Fruit fly (Drosophila melanogaster) whole organism, wandering third instar larva: ENCODE measurements around the gene Msp300.
A peak's percentile ranks its signal among the peaks of the same experiment; 100 is the strongest.

Source experiments
- Abd-B ChIP-seq: fragments of >200 bp; optimal IDR thresholded peaks from 2 replicates; lab custom pipeline; 2017; ENCODE audit warnings: missing biosample characterization, missing genetic modification characterization
- CG32264 ChIP-seq: fragments of 200-800 bp; sonication (Bioruptor generic); optimal IDR thresholded peaks from 2 replicates; lab custom pipeline; 2016; ENCODE audit warnings: missing biosample characterization, missing genetic modification characterization
- CG9705 ChIP-seq: fragments of 200-800 bp; sonication (Bioruptor generic); optimal IDR thresholded peaks from 2 replicates; lab custom pipeline; 2018; ENCODE audit warnings: missing biosample characterization, mild to moderate bottlenecking, missing genetic modification characterization
- CrebA ChIP-seq: fragments of 200-800 bp; sonication (Bioruptor generic); optimal IDR thresholded peaks from 2 replicates; lab custom pipeline; 2016; ENCODE audit warnings: missing biosample characterization, mild to moderate bottlenecking, missing genetic modification characterization, borderline replicate concordance
- Dfd ChIP-seq: fragments of >200 bp; optimal IDR thresholded peaks from 2 replicates; lab custom pipeline; 2017; ENCODE audit warnings: missing biosample characterization, missing genetic modification characterization
- Dif ChIP-seq: fragments of 200-275, 200-300 bp; sonication (Bioruptor generic); optimal IDR thresholded peaks from 2 replicates; lab custom pipeline; 2018; ENCODE audit warnings: missing biosample characterization, missing genetic modification characterization; ENCODE audit not compliant: partially characterized antibody
- GATAd ChIP-seq: sonication (Bioruptor generic); optimal IDR thresholded peaks from 2 replicates; lab custom pipeline; 2016; ENCODE audit warnings: missing biosample characterization, missing genetic modification characterization
- HLH106 ChIP-seq: fragments of 200-800 bp; optimal IDR thresholded peaks from 3 replicates; lab custom pipeline; 2019; ENCODE audit warnings: missing biosample characterization, mild to moderate bottlenecking, missing genetic modification characterization, moderate library complexity
- Hnf4 ChIP-seq: fragments of 200-800 bp; sonication (Bioruptor generic); optimal IDR thresholded peaks from 2 replicates; lab custom pipeline; 2016; ENCODE audit warnings: missing biosample characterization, mild to moderate bottlenecking, missing genetic modification characterization
- Hr78 ChIP-seq: fragments of >200 bp; optimal IDR thresholded peaks from 2 replicates; lab custom pipeline; 2017; ENCODE audit warnings: missing biosample characterization, missing genetic modification characterization
- Hr83 ChIP-seq: fragments of 200-300 bp; sonication (Bioruptor generic); optimal IDR thresholded peaks from 2 replicates; lab custom pipeline; 2016; ENCODE audit warnings: missing biosample characterization, mild to moderate bottlenecking, missing genetic modification characterization, moderate library complexity; ENCODE audit not compliant: poor library complexity, severe bottlenecking
- Jra ChIP-seq: sonication (Bioruptor generic); optimal IDR thresholded peaks from 2 replicates; lab custom pipeline; 2016; ENCODE audit warnings: missing biosample characterization, missing genetic modification characterization
- Mio ChIP-seq: sonication (Bioruptor generic); optimal IDR thresholded peaks from 2 replicates; lab custom pipeline; 2016; ENCODE audit warnings: missing biosample characterization, missing genetic modification characterization
- Myc ChIP-seq: fragments of >200 bp; optimal IDR thresholded peaks from 2 replicates; lab custom pipeline; 2017
- N ChIP-seq: fragments of >200 bp; optimal IDR thresholded peaks from 2 replicates; lab custom pipeline; 2018; ENCODE audit warnings: missing biosample characterization, missing external identifiers, missing genetic modification characterization
- OdsH ChIP-seq: fragments of 200-800 bp; sonication (Bioruptor generic); optimal IDR thresholded peaks from 2 replicates; lab custom pipeline; 2016; ENCODE audit warnings: missing biosample characterization, mild to moderate bottlenecking, missing genetic modification characterization
- Rel ChIP-seq, 2 experiments: fragments of 200-800 bp; sonication (Bioruptor generic) in 1 of 2; optimal IDR thresholded peaks; 2 replicates in 1 of 2; 3 replicates in 1 of 2; lab custom pipeline; 2016 to 2019; ENCODE audit warnings: mild to moderate bottlenecking in 2 of 2, missing biosample characterization in 2 of 2, missing genetic modification characterization in 2 of 2, moderate library complexity in 1 of 2
- Sp1 ChIP-seq: fragments of 200-800 bp; sonication (Bioruptor generic); optimal IDR thresholded peaks from 3 replicates; lab custom pipeline; 2019; ENCODE audit warnings: missing biosample characterization, mild to moderate bottlenecking, missing genetic modification characterization, moderate library complexity
- Vsx2 ChIP-seq: fragments of 200-300, 225-300 bp; sonication (Bioruptor generic); optimal IDR thresholded peaks from 2 replicates; lab custom pipeline; 2018; ENCODE audit warnings: missing biosample characterization, missing genetic modification characterization; ENCODE audit not compliant: partially characterized antibody
- br ChIP-seq: fragments of 200-800 bp; sonication (Bioruptor generic); optimal IDR thresholded peaks from 2 replicates; lab custom pipeline; 2016; ENCODE audit warnings: missing biosample characterization, missing genetic modification characterization
- brk ChIP-seq: fragments of 200-800 bp; sonication (Bioruptor generic); optimal IDR thresholded peaks from 2 replicates; lab custom pipeline; 2016; ENCODE audit warnings: missing biosample characterization, mild to moderate bottlenecking, missing genetic modification characterization
- dl ChIP-seq, 2 experiments: fragments of 175-275, 200-275 bp in 1 of 2; fragments of 200-275 bp in 1 of 2; sonication (Bioruptor generic); optimal IDR thresholded peaks; lab custom pipeline; 2018; ENCODE audit warnings: mild to moderate bottlenecking in 2 of 2, missing biosample characterization in 2 of 2, missing genetic modification characterization in 2 of 2, moderate library complexity in 2 of 2; ENCODE audit not compliant: partially characterized antibody in 2 of 2, insufficient read depth in 1 of 2
- dmrt93B ChIP-seq: fragments of 200-800 bp; sonication (Bioruptor generic); optimal IDR thresholded peaks from 2 replicates; lab custom pipeline; 2018; ENCODE audit warnings: missing biosample characterization, mild to moderate bottlenecking, missing genetic modification characterization
- dsf ChIP-seq: sonication (Bioruptor generic); optimal IDR thresholded peaks from 2 replicates; lab custom pipeline; 2016; ENCODE audit warnings: missing biosample characterization, missing genetic modification characterization, borderline replicate concordance
- ey ChIP-seq: fragments of 200-800 bp; sonication (Bioruptor generic); optimal IDR thresholded peaks from 2 replicates; lab custom pipeline; 2016; ENCODE audit warnings: missing biosample characterization, missing genetic modification characterization
- foxo ChIP-seq, 2 experiments: fragments of 200-800 bp; sonication (Bioruptor generic); optimal IDR thresholded peaks; 2 replicates in 1 of 2; 3 replicates in 1 of 2; lab custom pipeline; 2016 to 2017; ENCODE audit warnings: missing biosample characterization in 2 of 2, missing genetic modification characterization in 2 of 2
- fru ChIP-seq: fragments of 200-800 bp; sonication (Bioruptor generic); optimal IDR thresholded peaks from 3 replicates; lab custom pipeline; 2016; ENCODE audit warnings: missing biosample characterization, mild to moderate bottlenecking, missing genetic modification characterization
- h ChIP-seq: fragments of 200-800 bp; sonication (Bioruptor generic); optimal IDR thresholded peaks from 3 replicates; lab custom pipeline; 2016; ENCODE audit warnings: missing biosample characterization, mild to moderate bottlenecking, missing genetic modification characterization
- jim ChIP-seq: fragments of 175-275, 200-325 bp; sonication (Bioruptor generic); optimal IDR thresholded peaks from 2 replicates; lab custom pipeline; 2016; ENCODE audit warnings: missing biosample characterization, mild to moderate bottlenecking, missing genetic modification characterization
- lola ChIP-seq: fragments of >200 bp; optimal IDR thresholded peaks from 2 replicates; lab custom pipeline; 2017; ENCODE audit warnings: missing biosample characterization, missing genetic modification characterization
- pan ChIP-seq: fragments of >200 bp; optimal IDR thresholded peaks from 2 replicates; lab custom pipeline; 2017
- psq ChIP-seq: fragments of 200-800 bp; sonication (Bioruptor generic); optimal IDR thresholded peaks from 3 replicates; lab custom pipeline; 2017; ENCODE audit warnings: missing biosample characterization, mild to moderate bottlenecking, missing genetic modification characterization, moderate library complexity
- rgr ChIP-seq: fragments of 200-800 bp; sonication (Bioruptor generic); optimal IDR thresholded peaks from 3 replicates; lab custom pipeline; 2016; ENCODE audit warnings: missing biosample characterization, mild to moderate bottlenecking, missing genetic modification characterization
- sage ChIP-seq: fragments of 200-800 bp; sonication (Bioruptor generic); optimal IDR thresholded peaks from 2 replicates; lab custom pipeline; 2016; ENCODE audit warnings: missing biosample characterization, mild to moderate bottlenecking, missing genetic modification characterization
- sv ChIP-seq: fragments of 200-800 bp; sonication (Bioruptor generic); optimal IDR thresholded peaks from 3 replicates; lab custom pipeline; 2016; ENCODE audit warnings: missing biosample characterization, missing genetic modification characterization
- tai ChIP-seq: sonication (Bioruptor generic); optimal IDR thresholded peaks from 2 replicates; lab custom pipeline; 2016; ENCODE audit warnings: missing biosample characterization, missing genetic modification characterization
- usp ChIP-seq: fragments of >200 bp; optimal IDR thresholded peaks from 2 replicates; lab custom pipeline; 2017; ENCODE audit warnings: missing biosample characterization, missing genetic modification characterization
- woc ChIP-seq: sonication (Bioruptor generic); optimal IDR thresholded peaks from 2 replicates; lab custom pipeline; 2016; ENCODE audit warnings: missing biosample characterization, mild to moderate bottlenecking, missing genetic modification characterization

Msp300 gene

dm6 chr2L:5092597-5092991 is 8.1 kb upstream of the Msp300 start:
- TF ChIP-seq Rel (GFP tag; optimal IDR thresholded peaks at IDR 0.05; lab: Kevin White, UChicago) (no peak), Rel (tag; optimal IDR thresholded peaks at IDR 0.05; lab: Kevin White, UChicago) (peak; percentile 16), sv (GFP tag; lab: Kevin White, UChicago) (no peak), ey (GFP tag; lab: Kevin White, UChicago) (no peak)

- TF ChIP-seq psq (GFP tag; lab: Kevin White, UChicago) (peak; percentile 10), Mio (GFP tag; lab: Kevin White, UChicago) (no peak), foxo (GFP tag; optimal IDR thresholded peaks at IDR 0.05; lab: Kevin White, UChicago) (peak in 1 of 2 experiments; percentile 20), lola (GFP tag; lab: Kevin White, UChicago) (no peak), ey (GFP tag; lab: Kevin White, UChicago) (no peak), CG9705 (GFP tag; lab: Kevin White, UChicago) (no peak), CrebA (GFP tag; lab: Kevin White, UChicago) (no peak), Myc (no peak), Dfd (GFP tag; lab: Kevin White, UChicago) (no peak), Rel (GFP tag; optimal IDR thresholded peaks at IDR 0.05; lab: Kevin White, UChicago) (no peak), Rel (tag; optimal IDR thresholded peaks at IDR 0.05; lab: Kevin White, UChicago) (peak; percentile 34), rgr (GFP tag; lab: Kevin White, UChicago) (peak; percentile 2), Dif (peak; percentile 2), Hnf4 (GFP tag; lab: Kevin White, UChicago) (peak; percentile 71), N (peak; percentile 89), tai (GFP tag; lab: Kevin White, UChicago) (no peak), jim (GFP tag; lab: Kevin White, UChicago) (peak; percentile 67), Hr78 (peak; percentile 22), h (peak; percentile 60), Sp1 (GFP tag; lab: Kevin White, UChicago) (peak; percentile 15), sage (GFP tag; lab: Kevin White, UChicago) (no peak), dmrt93B (GFP tag; lab: Kevin White, UChicago) (no peak), sv (GFP tag; lab: Kevin White, UChicago) (no peak), br (GFP tag; lab: Kevin White, UChicago) (peak; percentile 12), brk (GFP tag; lab: Kevin White, UChicago) (peak; percentile 8), dsf (no peak), CG32264 (no peak), usp (no peak), GATAd (no peak), Abd-B (peak; percentile 66), Hr83 (GFP tag; lab: Kevin White, UChicago) (peak; percentile 67), OdsH (no peak), Jra (GFP tag; lab: Kevin White, UChicago) (peak; percentile 33), Vsx2 (GFP tag; lab: Kevin White, UChicago) (no peak), HLH106 (no peak), dl (GFP tag; optimal IDR thresholded peaks at IDR 0.05; lab: Kevin White, UChicago; ENCODE audit: insufficient read depth in 1 of 2, partially characterized antibody in 2 of 2) (no peak), pan (lab: Kevin White, UChicago) (no peak), woc (GFP tag; lab: Kevin White, UChicago) (no peak), fru (GFP tag; lab: Kevin White, UChicago) (peak; percentile 60)
These were observed 7.5 kb upstream of the Msp300 start, which contains the start of gene Pgant5 for dm6 chr2L:5092992-5093695. TSS of gene Pgant5 (minus strand) at chr2L:5093592.
